Worm (Caenorhabditis elegans): Measurements from ENCODE around the gene ZK1098.9.

ZK1098.9 gene

DNA sequence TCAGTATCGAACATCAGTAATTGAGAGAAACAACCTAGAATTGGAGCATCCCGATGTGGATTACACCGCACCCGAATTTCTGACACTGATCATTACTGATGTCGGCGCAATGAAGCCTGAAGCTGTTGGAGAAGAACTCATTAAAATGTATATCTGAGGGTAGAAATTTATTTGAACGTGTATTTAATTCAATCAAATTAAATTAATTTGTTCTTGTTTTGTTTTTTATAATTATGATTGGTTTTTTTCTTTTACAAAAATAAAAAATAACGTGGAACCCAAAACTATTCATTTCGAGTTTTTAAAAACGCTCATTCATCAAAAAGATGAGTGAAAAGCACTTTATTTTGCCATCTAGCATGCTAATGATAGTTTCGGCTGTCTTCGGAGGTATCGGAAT lies at the start of gene ZK1098.9:
TSS of gene ZK1098.9 (plus strand) at position 301 of the 400 bp plus-strand sequence.
- TF ChIP-seq cnd-1 (tag; optimal IDR thresholded peaks at IDR 0.05) (no peak), bed-3 (GFP tag; optimal IDR thresholded peaks at IDR 0.05) (no peak), nhr-28 (tag; optimal IDR thresholded peaks at IDR 0.05) (no peak), unc-62 (GFP tag; optimal IDR thresholded peaks at IDR 0.05) (no peak), nhr-2 (tag; optimal IDR thresholded peaks at IDR 0.05) (no peak), zip-8 (tag; optimal IDR thresholded peaks at IDR 0.05) (no peak), ham-2 (GFP tag; optimal IDR thresholded peaks at IDR 0.05) (no peak), elt-3 (tag; optimal IDR thresholded peaks at IDR 0.05) (no peak), lin-13 (tag; optimal IDR thresholded peaks at IDR 0.05) (no peak), nhr-12 (tag; optimal IDR thresholded peaks at IDR 0.05) (no peak), sem-2 (GFP tag; optimal IDR thresholded peaks at IDR 0.05) (no peak), mab-5 (tag; optimal IDR thresholded peaks at IDR 0.05) (no peak), drap-1 (GFP tag; optimal IDR thresholded peaks at IDR 0.05) (no peak), blmp-1 (tag; optimal IDR thresholded peaks at IDR 0.05) (no peak), elt-1 (tag; optimal IDR thresholded peaks at IDR 0.05; ENCODE audit: borderline replicate concordance, insufficient read depth) (no peak)

DNA sequence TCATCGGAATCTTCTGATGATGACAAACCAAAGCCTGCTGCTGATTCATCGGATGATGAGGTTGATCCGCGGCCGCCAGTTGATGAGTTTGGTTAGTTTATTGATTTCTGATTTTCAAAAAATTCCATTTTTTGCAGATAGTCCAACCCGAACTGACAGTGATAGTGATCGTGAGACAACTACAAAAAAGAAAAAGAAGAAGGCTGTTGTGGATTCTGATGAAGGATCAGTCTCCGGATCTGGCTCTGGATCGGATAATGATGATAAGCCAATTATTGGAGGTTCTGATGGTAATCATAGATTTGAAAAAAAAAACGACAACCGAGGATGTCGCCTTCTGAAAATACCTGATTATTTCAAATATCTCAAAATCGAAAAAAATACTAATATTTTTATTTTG lies 48.1 kb upstream of the ZK1098.9 start:
- TF ChIP-seq snpc-4 (tag; optimal IDR thresholded peaks at IDR 0.05) (no peak), unc-120 (tag; optimal IDR thresholded peaks at IDR 0.05; ENCODE audit: poor library complexity, severe bottlenecking) (no peak), ham-2 (GFP tag; optimal IDR thresholded peaks at IDR 0.05) (no peak), sptf-1 (tag; optimal IDR thresholded peaks at IDR 0.05) (no peak), flh-1 (GFP tag; optimal IDR thresholded peaks at IDR 0.05) (no peak), elt-3 (tag; optimal IDR thresholded peaks at IDR 0.05) (no peak), ztf-11 (tag; optimal IDR thresholded peaks at IDR 0.05) (no peak), ceh-43 (GFP tag; optimal IDR thresholded peaks at IDR 0.05) (no peak), elt-1 (tag; optimal IDR thresholded peaks at IDR 0.05; ENCODE audit: borderline replicate concordance, insufficient read depth) (no peak), M03D4.4 (tag; optimal IDR thresholded peaks at IDR 0.05) (no peak), ces-1 (GFP tag; optimal IDR thresholded peaks at IDR 0.05) (no peak)

DNA sequence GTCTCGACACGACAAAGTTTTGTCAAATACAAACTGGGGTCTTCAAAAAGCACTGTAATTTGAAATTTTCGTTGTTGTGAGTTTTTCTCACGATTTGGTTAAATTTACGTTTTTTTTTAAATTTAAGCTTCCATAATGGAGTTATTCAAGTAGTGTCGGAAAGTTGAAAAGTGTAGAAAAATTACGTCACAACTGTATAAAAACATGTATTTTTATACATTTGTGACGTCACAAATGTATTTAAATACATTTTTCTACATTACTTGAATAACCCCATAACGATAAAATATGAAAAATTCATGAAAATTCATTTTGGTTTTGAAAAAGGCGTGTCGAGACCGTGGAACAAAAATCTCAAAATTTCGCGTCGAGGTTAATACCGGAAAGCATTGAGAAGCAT lies 46.8 kb upstream of the ZK1098.9 start:
- no peak for TF ChIP-seq ceh-39 (tag; optimal IDR thresholded peaks at IDR 0.05)
- TF ChIP-seq cnd-1 (tag; optimal IDR thresholded peaks at IDR 0.05), result no peak
- TF ChIP-seq drap-1 (GFP tag; optimal IDR thresholded peaks at IDR 0.05), result no peak
- peak; percentile 94 for TF ChIP-seq zip-8 (tag; optimal IDR thresholded peaks at IDR 0.05)
- no peak for TF ChIP-seq nhr-28 (tag; optimal IDR thresholded peaks at IDR 0.05)
- no peak for TF ChIP-seq ceh-43 (GFP tag; optimal IDR thresholded peaks at IDR 0.05)

DNA sequence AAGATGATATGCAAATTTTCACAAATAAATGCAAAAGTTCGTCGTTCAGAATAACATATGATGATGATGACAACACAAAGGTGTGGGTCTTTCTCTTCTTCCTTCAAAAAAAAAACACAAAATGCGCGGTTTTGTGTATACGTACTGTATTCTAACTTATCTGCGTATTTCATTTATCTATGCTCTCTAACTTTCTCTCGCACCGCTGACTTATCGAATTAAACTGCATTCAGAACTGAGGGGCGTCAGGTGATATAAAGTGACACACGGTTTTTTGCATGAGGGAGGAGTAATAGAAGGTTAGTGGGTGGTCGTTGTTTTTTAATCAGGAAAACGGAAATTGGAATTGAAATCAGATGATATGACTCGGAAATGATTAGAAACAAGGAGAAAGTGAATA lies 44.0 kb upstream of the ZK1098.9 start, which contains the start of gene sod-4:
TSS of gene sod-4 (minus strand) at position 109 of the 400 bp plus-strand sequence.
- no peak for TF ChIP-seq blmp-1 (tag; optimal IDR thresholded peaks at IDR 0.05)
- no peak for TF ChIP-seq ztf-11 (tag; optimal IDR thresholded peaks at IDR 0.05)
- TF ChIP-seq pha-4 (tag; optimal IDR thresholded peaks at IDR 0.05), result no peak
- TF ChIP-seq mls-2 (tag; optimal IDR thresholded peaks at IDR 0.05), result no peak

DNA sequence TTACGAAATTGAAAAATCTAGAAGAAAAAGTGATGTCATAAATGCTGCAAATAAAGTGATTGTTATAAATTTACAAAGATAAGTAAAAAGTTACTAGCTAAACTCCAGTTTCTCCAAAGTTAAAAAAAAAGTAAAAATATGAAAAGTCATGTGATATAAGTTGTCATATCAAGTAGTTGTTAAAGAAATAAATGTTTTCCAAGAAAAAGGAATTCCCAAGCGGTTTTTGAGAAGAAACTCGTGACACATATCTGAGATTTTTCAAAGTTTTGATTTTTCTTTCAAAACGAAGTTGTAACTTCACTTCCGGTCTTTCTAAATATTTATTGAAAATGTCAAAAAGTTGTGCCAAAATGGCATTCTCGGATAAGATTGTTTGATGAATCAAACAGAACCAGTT lies 43.2 kb upstream of the ZK1098.9 start:
- TF ChIP-seq lsy-2 (tag; optimal IDR thresholded peaks at IDR 0.05), result no peak
- TF ChIP-seq tbx-8 (GFP tag; optimal IDR thresholded peaks at IDR 0.05), result no peak
- no peak for TF ChIP-seq nhr-237 (tag; optimal IDR thresholded peaks at IDR 0.05)
- no peak for TF ChIP-seq lin-13 (tag; optimal IDR thresholded peaks at IDR 0.05)
- no peak for TF ChIP-seq nhr-28 (tag; optimal IDR thresholded peaks at IDR 0.05)
- TF ChIP-seq unc-120 (tag; optimal IDR thresholded peaks at IDR 0.05; ENCODE audit: poor library complexity, severe bottlenecking), result no peak
- TF ChIP-seq snpc-4 (tag; optimal IDR thresholded peaks at IDR 0.05), result no peak
- TF ChIP-seq ham-2 (GFP tag; optimal IDR thresholded peaks at IDR 0.05), result no peak
- TF ChIP-seq lin-32 (GFP tag; optimal IDR thresholded peaks at IDR 0.05), result no peak
- TF ChIP-seq unc-39 (tag; optimal IDR thresholded peaks at IDR 0.05), result no peak
- no peak for TF ChIP-seq ceh-83 (GFP tag; optimal IDR thresholded peaks at IDR 0.05)
- TF ChIP-seq nhr-12 (tag; optimal IDR thresholded peaks at IDR 0.05), result no peak
- no peak for TF ChIP-seq elt-1 (tag; optimal IDR thresholded peaks at IDR 0.05; ENCODE audit: borderline replicate concordance, insufficient read depth)
- TF ChIP-seq flh-1 (GFP tag; optimal IDR thresholded peaks at IDR 0.05), result no peak
- no peak for TF ChIP-seq nhr-2 (tag; optimal IDR thresholded peaks at IDR 0.05)
- no peak for TF ChIP-seq M03D4.4 (tag; optimal IDR thresholded peaks at IDR 0.05)
- no peak for TF ChIP-seq hlh-1 (tag; optimal IDR thresholded peaks at IDR 0.05)
- no peak for TF ChIP-seq sem-2 (GFP tag; optimal IDR thresholded peaks at IDR 0.05)
- TF ChIP-seq bed-3 (GFP tag; optimal IDR thresholded peaks at IDR 0.05), result no peak
- no peak for TF ChIP-seq mab-5 (tag; optimal IDR thresholded peaks at IDR 0.05)
